Worm (Caenorhabditis elegans): ENCODE data around the gene B0244.10.

Gene B0244.10

DNA sequence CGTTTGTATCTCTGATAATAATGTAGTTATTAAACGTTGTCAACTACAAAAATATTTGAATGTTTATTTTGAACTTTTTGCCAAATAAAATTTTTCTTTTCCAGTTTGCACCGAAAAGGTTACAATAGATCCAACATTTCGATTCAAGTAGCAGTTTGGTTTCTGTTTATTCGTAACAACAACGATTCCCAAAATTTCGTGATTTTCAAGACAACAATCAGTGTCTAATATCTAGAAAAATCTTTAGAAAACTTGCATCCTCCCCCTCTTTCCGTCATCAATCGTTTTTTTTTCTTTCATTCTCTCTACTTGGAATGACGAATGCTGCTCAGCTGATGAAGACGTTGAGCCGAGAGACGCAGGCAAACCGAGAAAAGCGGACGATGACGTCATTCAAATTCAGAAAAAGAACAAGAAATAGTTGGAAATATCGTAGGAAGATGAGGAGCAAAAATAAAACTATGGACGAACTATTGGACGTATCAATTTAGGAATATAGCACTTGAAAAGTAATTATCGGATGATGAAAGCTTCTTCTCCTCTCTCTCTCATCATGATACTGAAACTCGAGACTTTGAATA is 23.7 kb downstream of the B0244.10 start (continued):
- TF ChIP-seq fkh-8 (tag; optimal IDR thresholded peaks at IDR 0.05) (peak; percentile 97), skn-1 (tag; optimal IDR thresholded peaks at IDR 0.05) (no peak), nhr-237 (tag; optimal IDR thresholded peaks at IDR 0.05) (no peak), lin-35 (GFP tag; optimal IDR thresholded peaks at IDR 0.05) (peak in 1 of 2 experiments; percentile 35), rnt-1 (tag; optimal IDR thresholded peaks at IDR 0.05) (no peak), lin-39 (tag; optimal IDR thresholded peaks at IDR 0.05) (no peak), sptf-1 (tag; optimal IDR thresholded peaks at IDR 0.05) (no peak), nhr-47 (tag; optimal IDR thresholded peaks at IDR 0.05) (peak; percentile 82), mef-2 (tag; optimal IDR thresholded peaks at IDR 0.05) (peak; percentile 74), nhr-85 (tag) (no peak), aha-1 (tag; optimal IDR thresholded peaks at IDR 0.05) (no peak), aly-2 (tag; optimal IDR thresholded peaks at IDR 0.05) (no peak), nhr-11 (tag; optimal IDR thresholded peaks at IDR 0.05) (peak; percentile 40), zip-4 (GFP tag; optimal IDR thresholded peaks at IDR 0.05) (no peak)

- TF ChIP-seq lin-14 (GFP tag; optimal IDR thresholded peaks at IDR 0.05) (peak; percentile 60), lsy-2 (tag; optimal IDR thresholded peaks at IDR 0.05) (no peak), unc-98 (GFP tag; IDR thresholded peaks at IDR 0.05) (no peak)
Observed at ce11 chrIII:5760721-5761120, 25.8 kb downstream of the B0244.10 start.

DNA sequence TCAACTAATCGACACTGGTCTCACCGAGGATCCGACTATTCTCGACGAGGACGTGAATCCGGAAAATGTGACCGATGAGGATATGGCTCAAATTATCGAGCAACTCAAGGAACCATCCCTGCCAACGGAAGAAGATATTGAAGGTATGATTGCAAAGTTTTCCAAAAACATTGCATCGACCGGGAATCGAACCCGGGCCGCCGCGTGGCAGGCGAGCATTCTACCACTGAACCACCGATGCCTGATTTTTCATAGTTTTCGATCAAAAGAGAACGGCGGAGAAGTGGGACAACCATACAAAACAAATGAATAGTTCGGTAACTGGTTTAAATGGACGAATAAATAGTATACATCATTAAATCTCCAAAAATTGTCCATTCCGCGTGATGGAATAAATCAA is 26.9 kb downstream of the B0244.10 start:
- TF ChIP-seq ztf-11 (tag; optimal IDR thresholded peaks at IDR 0.05) (no peak), unc-98 (GFP tag; IDR thresholded peaks at IDR 0.05) (no peak), lsy-2 (tag; optimal IDR thresholded peaks at IDR 0.05) (no peak), pax-3 (tag; optimal IDR thresholded peaks at IDR 0.05) (no peak), blmp-1 (tag; optimal IDR thresholded peaks at IDR 0.05) (no peak), fos-1 (tag; optimal IDR thresholded peaks at IDR 0.05) (no peak)

- TF ChIP-seq egl-27 (tag; optimal IDR thresholded peaks at IDR 0.05) (no peak), fkh-10 (GFP tag; optimal IDR thresholded peaks at IDR 0.05) (no peak), jun-1 (tag; optimal IDR thresholded peaks at IDR 0.05) (no peak), irx-1 (tag; optimal IDR thresholded peaks at IDR 0.05) (no peak), pag-3 (tag; optimal IDR thresholded peaks at IDR 0.05; ENCODE audit: borderline replicate concordance, insufficient read depth) (no peak), snpc-4 (tag; optimal IDR thresholded peaks at IDR 0.05) (no peak), ztf-4 (tag; optimal IDR thresholded peaks at IDR 0.05) (peak; percentile 46), fkh-8 (tag; optimal IDR thresholded peaks at IDR 0.05) (peak; percentile 75), C04F5.9 (tag; optimal IDR thresholded peaks at IDR 0.05) (no peak), hpl-2 (GFP tag; optimal IDR thresholded peaks at IDR 0.05) (no peak), aha-1 (tag; optimal IDR thresholded peaks at IDR 0.05) (no peak), dpl-1 (GFP tag; optimal IDR thresholded peaks at IDR 0.05) (no peak), sptf-1 (tag; optimal IDR thresholded peaks at IDR 0.05) (no peak), elt-3 (tag; optimal IDR thresholded peaks at IDR 0.05) (no peak), sup-37 (GFP tag; optimal IDR thresholded peaks at IDR 0.05) (no peak), sox-4 (tag; optimal IDR thresholded peaks at IDR 0.05) (no peak), unc-62 (GFP tag; optimal IDR thresholded peaks at IDR 0.05) (no peak), zag-1 (tag; optimal IDR thresholded peaks at IDR 0.05) (no peak), zip-4 (GFP tag; optimal IDR thresholded peaks at IDR 0.05) (no peak), lin-14 (GFP tag; optimal IDR thresholded peaks at IDR 0.05) (peak; percentile 5), blmp-1 (tag; optimal IDR thresholded peaks at IDR 0.05) (no peak), unc-30 (tag; optimal IDR thresholded peaks at IDR 0.05) (no peak), nhr-71 (tag; optimal IDR thresholded peaks at IDR 0.05) (peak; percentile 51), lsy-2 (tag; optimal IDR thresholded peaks at IDR 0.05) (peak in 1 of 2 experiments; percentile 8), dsc-1 (tag; optimal IDR thresholded peaks at IDR 0.05) (peak; percentile 43), pax-3 (tag; optimal IDR thresholded peaks at IDR 0.05) (peak; percentile 28), nhr-47 (tag; optimal IDR thresholded peaks at IDR 0.05) (peak; percentile 30), unc-98 (GFP tag; IDR thresholded peaks at IDR 0.05) (no peak), nhr-84 (tag; optimal IDR thresholded peaks at IDR 0.05) (no peak), ceh-82 (tag; optimal IDR thresholded peaks at IDR 0.05) (no peak), fos-1 (tag; optimal IDR thresholded peaks at IDR 0.05) (no peak), fkh-4 (tag; optimal IDR thresholded peaks at IDR 0.05; ENCODE audit: borderline replicate concordance) (no peak), mab-9 (GFP tag; IDR thresholded peaks at IDR 0.05) (no peak), efl-3 (GFP tag; optimal IDR thresholded peaks at IDR 0.05) (no peak), hlh-17 (GFP tag; optimal IDR thresholded peaks at IDR 0.05; ENCODE audit: borderline replicate concordance) (no peak), lin-35 (GFP tag; optimal IDR thresholded peaks at IDR 0.05) (no peak)
Observed at ce11 chrIII:5763988-5764387, 29.0 kb downstream of the B0244.10 start.

Data from whole organism, L1 larva.